Worm (Caenorhabditis elegans): ENCODE data around the gene gpa-3.

gpa-3 gene

ce11 chrV:9359674-9360073 is at the start of gene gpa-3:
gpa-3 (minus strand) TSS chrV:9359774.
- no peak for TF ChIP-seq ztf-23 (GFP tag; IDR thresholded peaks at IDR 0.05)
- TF ChIP-seq ref-1 (GFP tag; conservative IDR thresholded peaks at IDR 0.05) = no peak
- TF ChIP-seq cog-1 (tag; optimal IDR thresholded peaks at IDR 0.05) = no peak
- TF ChIP-seq flt-1 (GFP tag; IDR thresholded peaks at IDR 0.05) = no peak
- no peak for TF ChIP-seq klf-2 (GFP tag; conservative IDR thresholded peaks at IDR 0.05)
- no peak for TF ChIP-seq med-1 (GFP tag; optimal IDR thresholded peaks at IDR 0.05; ENCODE audit: insufficient read depth)
- TF ChIP-seq T22C8.4 (GFP tag; IDR thresholded peaks at IDR 0.05) = no peak

ce11 chrV:9408869-9409268 is 49.3 kb upstream of the gpa-3 start:
- TF ChIP-seq ztf-23 (GFP tag; IDR thresholded peaks at IDR 0.05) (no peak), ref-1 (GFP tag; conservative IDR thresholded peaks at IDR 0.05) (no peak), flt-1 (GFP tag; IDR thresholded peaks at IDR 0.05) (no peak), med-1 (GFP tag; optimal IDR thresholded peaks at IDR 0.05; ENCODE audit: insufficient read depth) (no peak), ztf-29 (GFP tag; IDR thresholded peaks at IDR 0.05) (no peak), tab-1 (GFP tag; IDR thresholded peaks at IDR 0.05) (no peak), klf-2 (GFP tag; conservative IDR thresholded peaks at IDR 0.05) (no peak)

ce11 chrV:9406890-9407289 is 47.3 kb upstream of the gpa-3 start:
- TF ChIP-seq flt-1 (GFP tag; IDR thresholded peaks at IDR 0.05) (no peak), cog-1 (tag; optimal IDR thresholded peaks at IDR 0.05) (no peak), tab-1 (GFP tag; IDR thresholded peaks at IDR 0.05) (no peak)

ce11 chrV:9399886-9400373 is 40.4 kb upstream of the gpa-3 start, which contains the start of gene trpp-4:
trpp-4 (plus strand) TSS chrV:9400327.
- TF ChIP-seq tab-1 (GFP tag; IDR thresholded peaks at IDR 0.05) (no peak), ztf-23 (GFP tag; IDR thresholded peaks at IDR 0.05) (no peak), flt-1 (GFP tag; IDR thresholded peaks at IDR 0.05) (no peak), cog-1 (tag; optimal IDR thresholded peaks at IDR 0.05) (no peak), med-1 (GFP tag; optimal IDR thresholded peaks at IDR 0.05; ENCODE audit: insufficient read depth) (no peak), T22C8.4 (GFP tag; IDR thresholded peaks at IDR 0.05) (no peak), klf-2 (GFP tag; conservative IDR thresholded peaks at IDR 0.05) (no peak)

DNA sequence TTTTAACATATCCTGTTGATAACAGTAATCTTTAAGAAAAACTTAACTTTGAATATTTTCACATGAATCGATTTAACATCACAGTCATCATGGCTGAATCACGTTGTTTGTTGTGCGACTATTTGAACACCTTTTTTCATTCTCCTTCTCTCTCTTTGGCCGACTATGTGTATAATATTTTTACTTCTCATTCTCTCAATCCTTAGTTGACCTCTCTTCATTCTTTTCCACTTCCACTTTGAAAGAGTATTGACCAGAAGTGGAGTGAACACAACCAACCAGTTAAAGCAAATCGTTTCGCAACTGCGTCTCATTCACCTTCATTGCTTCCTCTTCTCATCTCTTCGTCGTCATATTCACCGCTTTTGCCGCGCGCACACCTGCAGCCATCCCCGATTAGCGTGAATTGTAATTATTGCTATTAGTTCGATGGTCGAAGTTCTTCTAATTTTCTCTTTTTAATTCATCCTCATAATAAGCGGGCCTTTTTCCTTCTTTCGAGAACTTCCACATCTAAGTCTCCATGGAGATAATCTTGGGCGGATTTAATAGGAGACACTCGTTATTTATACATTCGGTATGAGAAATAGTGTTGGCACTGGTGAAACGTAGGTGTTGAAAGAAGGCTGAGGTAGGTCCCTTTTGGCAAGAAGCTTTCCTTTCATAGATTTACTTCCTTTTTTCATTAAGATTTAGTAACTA is 35.5 kb upstream of the gpa-3 start:
- no peak for TF ChIP-seq ztf-23 (GFP tag; IDR thresholded peaks at IDR 0.05)

- TF ChIP-seq med-1 (GFP tag; optimal IDR thresholded peaks at IDR 0.05; ENCODE audit: insufficient read depth) = no peak
- no peak for TF ChIP-seq T22C8.4 (GFP tag; IDR thresholded peaks at IDR 0.05)
- TF ChIP-seq klf-2 (GFP tag; conservative IDR thresholded peaks at IDR 0.05) = no peak
- no peak for TF ChIP-seq tab-1 (GFP tag; IDR thresholded peaks at IDR 0.05)
- no peak for TF ChIP-seq cog-1 (tag; optimal IDR thresholded peaks at IDR 0.05)
- TF ChIP-seq ref-1 (GFP tag; conservative IDR thresholded peaks at IDR 0.05) = no peak
- TF ChIP-seq ztf-23 (GFP tag; IDR thresholded peaks at IDR 0.05) = no peak
- TF ChIP-seq ztf-29 (GFP tag; IDR thresholded peaks at IDR 0.05) = no peak
- TF ChIP-seq flt-1 (GFP tag; IDR thresholded peaks at IDR 0.05) = no peak
Measured at ce11 chrV:9391959-9392358, 32.4 kb upstream of the gpa-3 start.

ce11 chrV:9386143-9386542 is 26.6 kb upstream of the gpa-3 start, which contains the start of gene hum-2:
hum-2 (plus strand) TSS chrV:9386175.
- no peak for TF ChIP-seq cog-1 (tag; optimal IDR thresholded peaks at IDR 0.05)
- TF ChIP-seq T22C8.4 (GFP tag; IDR thresholded peaks at IDR 0.05) = no peak
- TF ChIP-seq tab-1 (GFP tag; IDR thresholded peaks at IDR 0.05) = no peak
- no peak for TF ChIP-seq ztf-29 (GFP tag; IDR thresholded peaks at IDR 0.05)
- TF ChIP-seq ref-1 (GFP tag; conservative IDR thresholded peaks at IDR 0.05) = no peak
- TF ChIP-seq flt-1 (GFP tag; IDR thresholded peaks at IDR 0.05) = no peak
- no peak for TF ChIP-seq klf-2 (GFP tag; conservative IDR thresholded peaks at IDR 0.05)
- TF ChIP-seq med-1 (GFP tag; optimal IDR thresholded peaks at IDR 0.05; ENCODE audit: insufficient read depth) = no peak
- no peak for TF ChIP-seq ztf-23 (GFP tag; IDR thresholded peaks at IDR 0.05)

- TF ChIP-seq med-1 (GFP tag; optimal IDR thresholded peaks at IDR 0.05; ENCODE audit: insufficient read depth) (no peak), cog-1 (tag; optimal IDR thresholded peaks at IDR 0.05) (no peak), T22C8.4 (GFP tag; IDR thresholded peaks at IDR 0.05) (no peak), flt-1 (GFP tag; IDR thresholded peaks at IDR 0.05) (no peak), klf-2 (GFP tag; conservative IDR thresholded peaks at IDR 0.05) (no peak), ztf-29 (GFP tag; IDR thresholded peaks at IDR 0.05) (no peak), ztf-23 (GFP tag; IDR thresholded peaks at IDR 0.05) (no peak)
Measured at ce11 chrV:9384949-9385348, 25.4 kb upstream of the gpa-3 start.

ce11 chrV:9384359-9384758 is 24.8 kb upstream of the gpa-3 start:
- TF ChIP-seq T22C8.4 (GFP tag; IDR thresholded peaks at IDR 0.05) (no peak), med-1 (GFP tag; optimal IDR thresholded peaks at IDR 0.05; ENCODE audit: insufficient read depth) (no peak), ztf-29 (GFP tag; IDR thresholded peaks at IDR 0.05) (no peak), flt-1 (GFP tag; IDR thresholded peaks at IDR 0.05) (no peak), cog-1 (tag; optimal IDR thresholded peaks at IDR 0.05) (no peak), ztf-23 (GFP tag; IDR thresholded peaks at IDR 0.05) (no peak), tab-1 (GFP tag; IDR thresholded peaks at IDR 0.05) (no peak), ref-1 (GFP tag; conservative IDR thresholded peaks at IDR 0.05) (no peak), klf-2 (GFP tag; conservative IDR thresholded peaks at IDR 0.05) (no peak)

ce11 chrV:9382538-9383328 is 23.2 kb upstream of the gpa-3 start:
- TF ChIP-seq med-1 (GFP tag; optimal IDR thresholded peaks at IDR 0.05; ENCODE audit: insufficient read depth) = no peak
- TF ChIP-seq T22C8.4 (GFP tag; IDR thresholded peaks at IDR 0.05) = peak; percentile 49; the same call in 1 of the 2 replicates

Data from whole organism, midembryonic.